Fruit fly (Drosophila melanogaster): ENCODE measurements around the gene RasGAP1.
A peak's percentile ranks its signal among the peaks of the same experiment; 100 is the strongest.

The RasGAP1 gene

DNA sequence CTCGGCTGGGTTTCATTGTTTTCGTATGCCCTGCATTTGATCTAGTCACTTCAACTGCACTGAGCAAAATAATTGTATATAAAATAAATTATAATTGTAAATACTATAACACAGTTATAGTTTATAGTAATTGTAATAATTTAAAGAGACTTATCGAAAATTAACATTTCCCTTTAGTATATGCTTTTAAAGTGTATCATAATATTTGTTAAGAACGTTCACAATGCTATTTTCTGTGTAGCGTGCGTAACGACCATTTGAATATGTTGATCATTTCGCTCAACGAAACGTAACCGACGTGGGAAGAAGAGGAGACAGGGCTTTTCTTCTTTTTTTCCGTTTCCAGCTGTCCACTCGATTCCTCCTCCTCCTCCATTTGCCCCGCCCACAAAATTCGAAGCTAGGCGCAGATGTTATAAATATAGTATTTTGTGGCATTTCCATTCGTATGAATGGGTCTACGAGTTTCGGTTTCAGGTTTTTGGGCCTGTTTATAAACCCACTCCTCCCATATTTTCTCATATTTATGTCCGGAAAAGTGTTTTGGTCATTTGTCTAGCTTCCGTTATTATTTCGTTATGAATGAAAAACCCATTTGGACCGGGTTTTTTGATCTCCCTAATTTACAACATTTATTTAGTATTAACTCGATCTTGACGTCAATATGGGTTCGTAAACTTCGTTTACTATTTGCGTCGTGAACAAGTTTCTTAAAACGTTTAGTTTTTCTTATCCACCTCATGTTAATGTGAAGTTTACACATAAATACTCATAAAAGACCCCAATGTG is 1.5 kb upstream of the RasGAP1 start (continued):
- TF ChIP-seq Chrac-16 (GFP tag; optimal IDR thresholded peaks at IDR 0.05) (peak; percentile 74), Rx (GFP tag; IDR thresholded peaks at IDR 0.05) (peak; percentile 59), CG5245 (GFP tag; optimal IDR thresholded peaks at IDR 0.05) (peak; percentile 69), bbx (GFP tag; IDR thresholded peaks at IDR 0.05; ENCODE audit: partially characterized antibody) (no peak), Neu2 (GFP tag; optimal IDR thresholded peaks at IDR 0.05; ENCODE audit: borderline replicate concordance) (no peak), sug (tag; optimal IDR thresholded peaks at IDR 0.05) (no peak), CG9609 (GFP tag; optimal IDR thresholded peaks at IDR 0.05) (peak; percentile 26), CG3838 (GFP tag; optimal IDR thresholded peaks at IDR 0.05) (no peak), CG2120 (GFP tag; optimal IDR thresholded peaks at IDR 0.05) (peak; percentile 0), CG2875 (GFP tag; optimal IDR thresholded peaks at IDR 0.05) (peak; percentile 78), exex (tag; optimal IDR thresholded peaks at IDR 0.05) (peak; percentile 18), HHEX (GFP tag; optimal IDR thresholded peaks at IDR 0.05) (peak; percentile 67), dmrt11E (tag; optimal IDR thresholded peaks at IDR 0.05) (peak; percentile 98), pb (GFP tag; optimal IDR thresholded peaks at IDR 0.05) (no peak), CG18599 (GFP tag; optimal IDR thresholded peaks at IDR 0.05) (peak; percentile 76), sima (GFP tag; optimal IDR thresholded peaks at IDR 0.05) (no peak), zen2 (GFP tag; IDR thresholded peaks at IDR 0.05; ENCODE audit: partially characterized antibody) (no peak), CG18764 (GFP tag; optimal IDR thresholded peaks at IDR 0.05) (peak; percentile 47), CG12769 (tag; optimal IDR thresholded peaks at IDR 0.05) (no peak), HmgD (GFP tag; optimal IDR thresholded peaks at IDR 0.05) (no peak), CG10321 (GFP tag; IDR thresholded peaks at IDR 0.05) (peak; percentile 45; the same call in 1 of the 2 replicates), CG9727 (GFP tag; optimal IDR thresholded peaks at IDR 0.05) (peak; percentile 75), CG13424 (tag; optimal IDR thresholded peaks at IDR 0.05) (peak; percentile 86), peb (GFP tag; IDR thresholded peaks at IDR 0.05) (peak; percentile 80), inv (GFP tag; IDR thresholded peaks at IDR 0.05; ENCODE audit: partially characterized antibody) (no peak), hth (optimal IDR thresholded peaks at IDR 0.05) (no peak), btn (GFP tag; optimal IDR thresholded peaks at IDR 0.05) (no peak), CG1024 (GFP tag; IDR thresholded peaks at IDR 0.05) (peak; percentile 70), HLHmδ (GFP tag; optimal IDR thresholded peaks at IDR 0.05) (no peak), Atf3 (GFP tag; optimal IDR thresholded peaks at IDR 0.05) (no peak), fd96Cb (tag; optimal IDR thresholded peaks at IDR 0.05) (peak; percentile 89), CG8478 (optimal IDR thresholded peaks at IDR 0.05) (no peak), CG18476 (GFP tag; optimal IDR thresholded peaks at IDR 0.05) (peak; percentile 23), seq (GFP tag; IDR thresholded peaks at IDR 0.05) (peak; percentile 76), her (GFP tag; optimal IDR thresholded peaks at IDR 0.05) (no peak), z (GFP tag; IDR thresholded peaks at IDR 0.05) (no peak), pum (GFP tag; optimal IDR thresholded peaks at IDR 0.05) (no peak), cwo (GFP tag; optimal IDR thresholded peaks at IDR 0.05) (peak; percentile 28), NFAT (GFP tag; IDR thresholded peaks at IDR 0.05) (peak; percentile 46; the same call in 1 of the 2 replicates), Gsc (GFP tag; IDR thresholded peaks at IDR 0.05) (no peak; the same call in 1 of the 2 replicates), vvl (GFP tag; IDR thresholded peaks at IDR 0.05) (peak; percentile 94), CG5953 (GFP tag; IDR thresholded peaks at IDR 0.05) (0 out of 2 replicates have a peak, but pooled peaks have one; percentile 35), ab (GFP tag; optimal IDR thresholded peaks at IDR 0.05) (no peak), PHDP (tag; optimal IDR thresholded peaks at IDR 0.05) (peak; percentile 87), CG10366 (GFP tag; IDR thresholded peaks at IDR 0.05) (peak; percentile 67), CG3995 (GFP tag; optimal IDR thresholded peaks at IDR 0.05) (no peak), CG8765 (GFP tag; IDR thresholded peaks at IDR 0.05) (peak; percentile 80), cg (GFP tag; optimal IDR thresholded peaks at IDR 0.05) (no peak), MTF-1 (GFP tag; optimal IDR thresholded peaks at IDR 0.05; ENCODE audit: borderline replicate concordance) (peak; percentile 19), Hmr (GFP tag; optimal IDR thresholded peaks at IDR 0.05) (peak; percentile 54)

Data from whole organism, embryonic.